Fruit fly (Drosophila melanogaster) whole organism, embryonic: ENCODE measurements around the gene dj-1beta.

Experiments
- Ada2b ChIP-seq: fragments of 200-800 bp; sonication (Bioruptor generic); IDR thresholded peaks from 2 replicates; pipeline ENCODE4 v1.3.6; 2022; ENCODE audit warnings: missing biosample characterization, missing genetic modification characterization
- Atf6 ChIP-seq: fragments of 200-800 bp; sonication (Bioruptor generic); IDR thresholded peaks from 2 replicates; pipeline ENCODE4 v1.3.6; 2022; ENCODE audit warnings: missing biosample characterization, missing genetic modification characterization
- B-H2 ChIP-seq: fragments of 200-800 bp; sonication (Bioruptor generic); optimal IDR thresholded peaks from 2 replicates; lab custom pipeline; 2018; ENCODE audit warnings: missing biosample characterization, mild to moderate bottlenecking, missing genetic modification characterization
- BtbVII ChIP-seq: fragments of 200-800 bp; sonication (Bioruptor generic); optimal IDR thresholded peaks from 3 replicates; lab custom pipeline; 2017; ENCODE audit warnings: missing biosample characterization, mild to moderate bottlenecking, missing genetic modification characterization
- CG10147 ChIP-seq: fragments of 200-800 bp; sonication (Bioruptor generic); optimal IDR thresholded peaks from 2 replicates; lab custom pipeline; 2019; ENCODE audit warnings: missing biosample characterization, mild to moderate bottlenecking, missing genetic modification characterization, moderate library complexity
- CG11398 ChIP-seq: fragments of 200-800 bp; sonication (Bioruptor generic); optimal IDR thresholded peaks from 2 replicates; lab custom pipeline; 2016; ENCODE audit warnings: missing biosample characterization, missing genetic modification characterization
- CG12299 ChIP-seq: fragments of 200-800 bp; sonication (Bioruptor generic); optimal IDR thresholded peaks from 2 replicates; lab custom pipeline; 2018; ENCODE audit warnings: missing biosample characterization, mild to moderate bottlenecking, missing genetic modification characterization
- CG12769 ChIP-seq: fragments of 200-800 bp; sonication (Bioruptor generic); optimal IDR thresholded peaks from 2 replicates; lab custom pipeline; 2019; ENCODE audit warnings: missing biosample characterization, mild to moderate bottlenecking, missing genetic modification characterization, moderate library complexity
- CG13624 ChIP-seq: fragments of 200-800 bp; sonication (Bioruptor generic); optimal IDR thresholded peaks from 2 replicates; lab custom pipeline; 2016; ENCODE audit warnings: missing biosample characterization, missing genetic modification characterization
- CG14014 ChIP-seq: fragments of 200-800 bp; sonication (Bioruptor generic); IDR thresholded peaks from 2 replicates; pipeline ENCODE4 v1.3.6; 2022; ENCODE audit warnings: missing biosample characterization, missing genetic modification characterization
- CG17328 ChIP-seq: fragments of 200-800 bp; sonication (Bioruptor generic); IDR thresholded peaks from 2 replicates; pipeline ENCODE4 v1.3.6; 2022; ENCODE audit warnings: missing biosample characterization, missing genetic modification characterization
- CG18011 ChIP-seq: fragments of 200-800 bp; sonication (Bioruptor generic); optimal IDR thresholded peaks from 2 replicates; lab custom pipeline; 2017; ENCODE audit warnings: missing biosample characterization, missing genetic modification characterization, mild to moderate bottlenecking, moderate library complexity, missing genotype
- CG2120 ChIP-seq: fragments of 200-800 bp; sonication (Bioruptor generic); optimal IDR thresholded peaks from 3 replicates; lab custom pipeline; 2016; ENCODE audit warnings: missing biosample characterization, missing genetic modification characterization
- CG2678 ChIP-seq: fragments of 200-800 bp; sonication (Bioruptor generic); optimal IDR thresholded peaks from 3 replicates; lab custom pipeline; 2019; ENCODE audit warnings: missing biosample characterization, mild to moderate bottlenecking, missing genetic modification characterization, moderate library complexity
- CG2889 ChIP-seq: fragments of 200-800 bp; sonication (Bioruptor generic); IDR thresholded peaks from 3 replicates; pipeline ENCODE4 v1.3.6; 2022; ENCODE audit warnings: missing biosample characterization, missing genetic modification characterization
- CG3281 ChIP-seq: fragments of 200-800 bp; sonication (Bioruptor generic); optimal IDR thresholded peaks from 3 replicates; lab custom pipeline; 2017; ENCODE audit warnings: missing biosample characterization, mild to moderate bottlenecking, missing genetic modification characterization
- CG34376 ChIP-seq: fragments of 200-800 bp; sonication (Bioruptor generic); optimal IDR thresholded peaks from 2 replicates; lab custom pipeline; 2018; ENCODE audit warnings: missing biosample characterization, mild to moderate bottlenecking, missing genetic modification characterization
- CG4282 ChIP-seq: fragments of 200-800 bp; sonication (Bioruptor generic); optimal IDR thresholded peaks from 2 replicates; lab custom pipeline; 2016; ENCODE audit warnings: missing biosample characterization, missing genetic modification characterization
- CG6175 ChIP-seq: fragments of 200-800 bp; sonication (Bioruptor generic); IDR thresholded peaks from 3 replicates; pipeline ENCODE4 v1.3.6; 2022; ENCODE audit warnings: missing biosample characterization, missing genetic modification characterization
- CG6683 ChIP-seq: fragments of 200-800 bp; sonication (Bioruptor generic); optimal IDR thresholded peaks from 2 replicates; lab custom pipeline; 2017; ENCODE audit warnings: missing biosample characterization, mild to moderate bottlenecking, missing genetic modification characterization, missing genetic modification reagents
- CG7271 ChIP-seq: fragments of 200-800 bp; sonication (Bioruptor generic); optimal IDR thresholded peaks from 2 replicates; lab custom pipeline; 2018; ENCODE audit warnings: missing biosample characterization, mild to moderate bottlenecking, missing genetic modification characterization, moderate library complexity
- CG8478 ChIP-seq: fragments of >200 bp; optimal IDR thresholded peaks from 2 replicates; lab custom pipeline; 2018
- CG9727 ChIP-seq: fragments of 200-800 bp; sonication (Bioruptor generic); optimal IDR thresholded peaks from 3 replicates; lab custom pipeline; 2017; ENCODE audit warnings: missing biosample characterization, mild to moderate bottlenecking, missing genetic modification characterization
- CTCF ChIP-seq: fragments of 200-800 bp; sonication (Bioruptor generic); optimal IDR thresholded peaks from 2 replicates; lab custom pipeline; 2017; ENCODE audit warnings: missing biosample characterization, mild to moderate bottlenecking, missing genetic modification characterization, moderate library complexity
- Dref ChIP-seq: fragments of 200-800 bp; sonication (Bioruptor generic); IDR thresholded peaks from 2 replicates; pipeline ENCODE4 v1.3.6; 2022; ENCODE audit warnings: missing biosample characterization, missing genetic modification characterization
- Drgx ChIP-seq: fragments of 200-800 bp; sonication (Bioruptor generic); IDR thresholded peaks from 2 replicates; pipeline ENCODE4 v1.3.6; 2022; ENCODE audit warnings: missing biosample characterization, missing genetic modification characterization
- E2f2 ChIP-seq: fragments of 200-800 bp; sonication (Bioruptor generic); IDR thresholded peaks from 2 replicates; pipeline ENCODE4 v1.3.6; 2022; ENCODE audit warnings: missing biosample characterization, missing genetic modification characterization
- HLH54F ChIP-seq: fragments of 200-800 bp; sonication (Bioruptor generic); optimal IDR thresholded peaks from 3 replicates; lab custom pipeline; 2016; ENCODE audit warnings: missing biosample characterization, missing genetic modification characterization
- Hey ChIP-seq: fragments of 200-800 bp; sonication (Bioruptor generic); optimal IDR thresholded peaks from 3 replicates; lab custom pipeline; 2018; ENCODE audit warnings: missing biosample characterization, mild to moderate bottlenecking, missing genetic modification characterization
- HmgZ ChIP-seq: fragments of 200-800 bp; sonication (Bioruptor generic); optimal IDR thresholded peaks from 2 replicates; lab custom pipeline; 2018; ENCODE audit warnings: missing biosample characterization, mild to moderate bottlenecking, missing genetic modification characterization
- Hr51 ChIP-seq, 2 experiments: fragments of 200-800 bp; sonication (Bioruptor generic); optimal IDR thresholded peaks; 2 replicates in 1 of 2; 3 replicates in 1 of 2; lab custom pipeline; 2016 to 2018; ENCODE audit warnings: missing biosample characterization in 2 of 2, missing genetic modification characterization in 2 of 2, mild to moderate bottlenecking in 1 of 2, moderate library complexity in 1 of 2
- Max ChIP-seq: fragments of 200-800 bp; sonication (Bioruptor generic); optimal IDR thresholded peaks from 2 replicates; lab custom pipeline; 2016; ENCODE audit warnings: missing biosample characterization, mild to moderate bottlenecking, missing genetic modification characterization
- NC2α ChIP-seq: fragments of 200-800 bp; sonication (Bioruptor generic); optimal IDR thresholded peaks from 2 replicates; lab custom pipeline; 2016; ENCODE audit warnings: missing biosample characterization, missing genetic modification characterization
- Neu2 ChIP-seq: fragments of 200-800 bp; sonication (Bioruptor generic); optimal IDR thresholded peaks from 3 replicates; lab custom pipeline; 2016; ENCODE audit warnings: missing biosample characterization, missing genetic modification characterization, borderline replicate concordance
- PHDP ChIP-seq: fragments of 200-800 bp; sonication (Bioruptor generic); optimal IDR thresholded peaks from 3 replicates; lab custom pipeline; 2018; ENCODE audit warnings: missing biosample characterization, mild to moderate bottlenecking, missing genetic modification characterization, moderate library complexity
- Sox100B ChIP-seq: fragments of 200-800 bp; sonication (Bioruptor generic); optimal IDR thresholded peaks from 3 replicates; lab custom pipeline; 2018; ENCODE audit warnings: missing biosample characterization, mild to moderate bottlenecking, missing genetic modification characterization
- Ssrp ChIP-seq: fragments of 200-800 bp; sonication (Bioruptor generic); optimal IDR thresholded peaks from 2 replicates; lab custom pipeline; 2018; ENCODE audit warnings: missing biosample characterization, mild to moderate bottlenecking, missing genetic modification characterization, moderate library complexity
- ash1 ChIP-seq: fragments of 200-800 bp; sonication (Bioruptor generic); optimal IDR thresholded peaks from 2 replicates; lab custom pipeline; 2018; ENCODE audit warnings: missing biosample characterization, mild to moderate bottlenecking, missing genetic modification characterization
- ci ChIP-seq: fragments of 200-800 bp; sonication (Bioruptor generic); IDR thresholded peaks from 3 replicates; pipeline ENCODE4 v1.3.6; 2022; ENCODE audit warnings: missing biosample characterization, missing genetic modification characterization
- disco-r ChIP-seq: fragments of 200-800 bp; sonication (Bioruptor generic); optimal IDR thresholded peaks from 2 replicates; lab custom pipeline; 2016; ENCODE audit warnings: missing biosample characterization, missing genetic modification characterization
- dpn ChIP-seq, 2 experiments: fragments of 200-800 bp; sonication (Bioruptor generic); optimal IDR thresholded peaks; 3 replicates each; lab custom pipeline; 2016; ENCODE audit warnings: missing biosample characterization in 2 of 2, missing genetic modification characterization in 2 of 2
- ewg ChIP-seq: fragments of 200-800 bp; sonication (Bioruptor generic); optimal IDR thresholded peaks from 3 replicates; lab custom pipeline; 2017; ENCODE audit warnings: mild to moderate bottlenecking, missing biosample characterization, missing genetic modification reagents, missing genetic modification characterization
- gfzf ChIP-seq: fragments of 200-800 bp; sonication (Bioruptor generic); optimal IDR thresholded peaks from 2 replicates; lab custom pipeline; 2016; ENCODE audit warnings: missing biosample characterization, mild to moderate bottlenecking, missing genetic modification characterization, moderate library complexity
- lbe ChIP-seq: fragments of 200-800 bp; sonication (Bioruptor generic); optimal IDR thresholded peaks from 2 replicates; lab custom pipeline; 2016; ENCODE audit warnings: missing biosample characterization, mild to moderate bottlenecking, missing genetic modification characterization
- maf-S ChIP-seq: fragments of 200-800 bp; sonication (Bioruptor generic); optimal IDR thresholded peaks from 2 replicates; lab custom pipeline; 2016; ENCODE audit warnings: missing biosample characterization, missing genetic modification characterization
- onecut ChIP-seq: fragments of 200-800 bp; sonication (Bioruptor generic); IDR thresholded peaks from 2 replicates; pipeline ENCODE4 v1.3.6; 2022; ENCODE audit warnings: missing biosample characterization, missing genetic modification characterization
- pnt ChIP-seq: fragments of 200-800 bp; sonication (Bioruptor generic); optimal IDR thresholded peaks from 3 replicates; lab custom pipeline; 2016; ENCODE audit warnings: missing biosample characterization, missing genetic modification characterization
- prd ChIP-seq, 3 experiments: fragments of >200 bp in 2 of 3; fragments of 200-800 bp in 1 of 3; sonication (Bioruptor generic) in 1 of 3; optimal IDR thresholded peaks in 2 of 3; IDR thresholded peaks in 1 of 3; 2 replicates in 2 of 3; 3 replicates in 1 of 3; pipeline versions ENCODE4 v1.3.6 to Lab custom; 2017 to 2022; ENCODE audit warnings: missing biosample characterization in 1 of 3, missing genetic modification characterization in 1 of 3
- sens ChIP-seq: fragments of 200-800 bp; sonication (Bioruptor generic); peaks from one replicate; lab custom pipeline; 2016; ENCODE audit warnings: missing biosample characterization, missing genetic modification characterization
- so ChIP-seq: fragments of 200-800 bp; sonication (Bioruptor generic); IDR thresholded peaks from 3 replicates; pipeline ENCODE4 v1.3.6; 2022; ENCODE audit warnings: missing biosample characterization, missing genetic modification characterization

Gene dj-1beta

DNA sequence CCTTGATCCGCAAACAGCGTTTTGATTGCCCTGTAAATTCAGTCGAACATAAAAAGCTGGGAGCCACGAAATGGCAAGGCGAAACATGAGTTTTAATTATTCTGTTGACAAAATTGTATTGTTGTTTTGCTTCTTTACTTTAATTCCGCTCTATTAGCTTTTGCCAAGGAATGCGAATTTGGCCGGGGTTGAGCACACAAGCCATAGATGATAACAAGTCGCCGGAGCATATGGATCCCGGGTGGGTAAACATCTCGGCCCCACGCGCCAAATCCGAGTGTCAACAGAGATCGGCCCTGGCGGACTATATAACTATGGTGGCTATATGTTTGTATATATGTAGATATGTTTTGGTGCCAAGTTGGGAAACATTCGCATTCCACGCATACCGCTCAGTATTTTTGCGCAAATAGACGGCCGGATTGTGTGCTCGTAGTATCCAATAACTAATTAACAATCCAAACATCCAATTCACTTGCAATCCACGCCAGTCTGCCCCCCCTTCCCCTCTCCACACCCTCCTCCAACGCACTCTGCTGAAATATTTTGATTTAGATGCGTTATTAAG is 4.7 kb upstream of the dj-1beta start (continued):
- TF ChIP-seq ash1 (GFP tag; lab: Kevin White, UChicago) (no peak), ci (0 out of 3 replicates have a peak, but pooled peaks have one; percentile 8), E2f2 (GFP tag; lab: Robert Waterston, UW) (no peak), maf-S (GFP tag; lab: Kevin White, UChicago) (peak; percentile 22), CG4282 (GFP tag; lab: Kevin White, UChicago) (peak; percentile 21), CG7271 (tag; lab: Kevin White, UChicago) (no peak), CG9727 (GFP tag; lab: Kevin White, UChicago) (peak; percentile 7), prd (optimal IDR thresholded peaks at IDR 0.05; lab: Kevin White, UChicago) (no peak), prd (GFP tag; IDR thresholded peaks at IDR 0.05; lab: Robert Waterston, UW) (no peak), CG2678 (tag; lab: Kevin White, UChicago) (peak; percentile 43), Max (GFP tag; lab: Kevin White, UChicago) (peak; percentile 3), pnt (GFP tag; lab: Kevin White, UChicago) (no peak), CG12769 (tag; lab: Kevin White, UChicago) (peak; percentile 71), B-H2 (peak; percentile 55), CG10147 (GFP tag; lab: Kevin White, UChicago) (peak; percentile 29), CG11398 (peak; percentile 20), onecut (GFP tag; lab: Robert Waterston, UW) (no peak), gfzf (no peak), disco-r (GFP tag; lab: Kevin White, UChicago) (peak; percentile 52), CG3281 (GFP tag; lab: Kevin White, UChicago) (peak; percentile 42), CTCF (GFP tag; lab: Kevin White, UChicago) (no peak), Hey (tag; lab: Kevin White, UChicago) (peak; percentile 7), so (no peak; the same call in 2 of the 3 replicates), lbe (GFP tag; lab: Kevin White, UChicago) (no peak), PHDP (peak; percentile 45), ewg (GFP tag; lab: Kevin White, UChicago) (no peak), Ada2b (GFP tag; lab: Robert Waterston, UW) (no peak), dpn (GFP tag; optimal IDR thresholded peaks at IDR 0.05; lab: Kevin White, UChicago) (no peak), Sox100B (GFP tag; lab: Kevin White, UChicago) (no peak), Atf6 (GFP tag; lab: Robert Waterston, UW) (peak; percentile 55; the same call in 1 of the 2 replicates), Dref (GFP tag; lab: Robert Waterston, UW) (peak; percentile 27; the same call in 1 of the 2 replicates), NC2α (GFP tag; lab: Kevin White, UChicago) (no peak), Ssrp (tag; lab: Kevin White, UChicago) (no peak), sens (GFP tag; lab: Kevin White, UChicago) (peak; percentile 70), CG17328 (GFP tag; lab: Robert Waterston, UW) (0 out of 2 replicates have a peak, but pooled peaks have one; percentile 8), BtbVII (GFP tag; lab: Kevin White, UChicago) (peak; percentile 26), CG6175 (GFP tag; lab: Robert Waterston, UW) (0 out of 3 replicates have a peak, but pooled peaks have one; percentile 22), CG6683 (GFP tag; lab: Kevin White, UChicago) (peak; percentile 24), HLH54F (GFP tag; lab: Kevin White, UChicago) (no peak), CG13624 (GFP tag; lab: Kevin White, UChicago) (peak; percentile 23), CG18011 (peak; percentile 39), CG2120 (GFP tag; lab: Kevin White, UChicago) (peak; percentile 45), CG12299 (tag; lab: Kevin White, UChicago) (peak; percentile 17), CG8478 (lab: Kevin White, UChicago) (no peak), Neu2 (GFP tag; lab: Kevin White, UChicago) (no peak), HmgZ (tag; lab: Kevin White, UChicago) (peak; percentile 52), Drgx (GFP tag; lab: Robert Waterston, UW) (0 out of 2 replicates have a peak, but pooled peaks have one; percentile 14), CG14014 (GFP tag; lab: Robert Waterston, UW) (peak; percentile 60; the same call in 1 of the 2 replicates), CG34376 (GFP tag; lab: Kevin White, UChicago) (no peak), CG2889 (no peak), Hr51 (GFP tag; optimal IDR thresholded peaks at IDR 0.05; lab: Kevin White, UChicago) (peak in 1 of 2 experiments; percentile 37)
